Fruit fly (Drosophila melanogaster): ENCODE measurements around the gene LSm-4.
A peak's percentile ranks its signal among the peaks of the same experiment; 100 is the strongest.

The LSm-4 gene

DNA sequence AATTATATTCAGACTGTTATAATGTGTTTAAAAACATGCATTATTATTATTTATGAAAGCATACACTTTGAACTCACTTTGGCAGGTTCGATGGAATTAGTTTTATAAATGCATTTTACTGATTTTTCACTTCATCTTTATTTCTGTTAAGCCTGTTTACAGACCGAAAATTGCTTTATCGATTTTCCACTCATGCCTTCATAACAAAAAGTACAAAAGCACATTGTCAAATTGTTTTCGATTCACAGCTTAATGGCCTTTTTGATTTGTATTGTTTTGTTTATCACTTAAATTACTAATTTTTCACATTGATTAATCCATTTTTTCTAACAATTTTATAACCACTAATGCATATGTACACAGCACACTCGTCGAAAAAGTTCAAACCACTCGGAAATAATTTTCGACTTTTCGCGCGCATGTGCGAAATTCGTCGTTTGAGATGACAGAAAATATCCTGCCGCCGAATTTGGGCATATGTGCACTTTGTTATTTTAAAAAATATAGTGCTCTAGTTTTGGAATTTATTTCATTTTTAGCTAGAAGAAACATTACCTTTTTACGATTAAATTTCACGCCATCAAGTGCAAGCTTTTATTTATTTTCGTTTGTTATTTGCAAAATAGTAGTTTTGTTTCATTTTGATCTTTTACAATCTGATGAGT lies 31.3 kb downstream of the LSm-4 start, which contains the start of gene rho-5 (continued):
- TF ChIP-seq CoRest (tag; optimal IDR thresholded peaks at IDR 0.05) = no peak
- peak; percentile 13 for TF ChIP-seq CG30020 (tag; optimal IDR thresholded peaks at IDR 0.05)
- TF ChIP-seq Taf1 (GFP tag; IDR thresholded peaks at IDR 0.05) = no peak
- no peak for TF ChIP-seq Dip2 (GFP tag; IDR thresholded peaks at IDR 0.05)
- no peak for TF ChIP-seq Atf-2 (GFP tag; optimal IDR thresholded peaks at IDR 0.05)
- TF ChIP-seq CG6854 (GFP tag; optimal IDR thresholded peaks at IDR 0.05) = no peak
- no peak for TF ChIP-seq CG18764 (GFP tag; optimal IDR thresholded peaks at IDR 0.05)
- TF ChIP-seq D19B (GFP tag; optimal IDR thresholded peaks at IDR 0.05) = peak; percentile 65
- no peak for TF ChIP-seq CG17361 (GFP tag; IDR thresholded peaks at IDR 0.05)
- peak; percentile 40 for TF ChIP-seq Sry-δ (GFP tag; optimal IDR thresholded peaks at IDR 0.05)
- TF ChIP-seq Nf-YB (GFP tag; optimal IDR thresholded peaks at IDR 0.05) = no peak
- TF ChIP-seq CG7786 (GFP tag; optimal IDR thresholded peaks at IDR 0.05) = no peak
- no peak for TF ChIP-seq Camta (GFP tag; optimal IDR thresholded peaks at IDR 0.05)
- TF ChIP-seq lbe (GFP tag; optimal IDR thresholded peaks at IDR 0.05) = no peak
- no peak for TF ChIP-seq Blimp-1 (GFP tag; optimal IDR thresholded peaks at IDR 0.05)
- TF ChIP-seq HLH4C (GFP tag; IDR thresholded peaks at IDR 0.05; ENCODE audit: partially characterized antibody) = no peak
- no peak for TF ChIP-seq NFAT (GFP tag; IDR thresholded peaks at IDR 0.05)
- no peak for TF ChIP-seq CG13894 (tag; optimal IDR thresholded peaks at IDR 0.05)
- no peak for TF ChIP-seq CG8924 (tag; optimal IDR thresholded peaks at IDR 0.05)
- no peak for TF ChIP-seq CG34376 (GFP tag; optimal IDR thresholded peaks at IDR 0.05)
- TF ChIP-seq lola (GFP tag; optimal IDR thresholded peaks at IDR 0.05) = no peak
- TF ChIP-seq mam (GFP tag; optimal IDR thresholded peaks at IDR 0.05) = peak; percentile 5
- TF ChIP-seq H15 (GFP tag; IDR thresholded peaks at IDR 0.05) = no peak
- no peak for TF ChIP-seq gcm2 (GFP tag; optimal IDR thresholded peaks at IDR 0.05)
- TF ChIP-seq br (optimal IDR thresholded peaks at IDR 0.05) = no peak
- TF ChIP-seq kni (GFP tag; optimal IDR thresholded peaks at IDR 0.05) = no peak
- no peak for TF ChIP-seq bcd (GFP tag; optimal IDR thresholded peaks at IDR 0.05)
- no peak for TF ChIP-seq CG7271 (tag; optimal IDR thresholded peaks at IDR 0.05)
- no peak for TF ChIP-seq CG14710 (tag; optimal IDR thresholded peaks at IDR 0.05)
- TF ChIP-seq Mrtf (GFP tag; IDR thresholded peaks at IDR 0.05) = no peak
- peak; percentile 97 for TF ChIP-seq ewg (GFP tag; optimal IDR thresholded peaks at IDR 0.05)
- TF ChIP-seq CG8290 (GFP tag; optimal IDR thresholded peaks at IDR 0.05) = no peak
- TF ChIP-seq CG8290 (tag; optimal IDR thresholded peaks at IDR 0.05) = no peak
- TF ChIP-seq CG4404 (GFP tag; IDR thresholded peaks at IDR 0.05) = no peak
- no peak for TF ChIP-seq CG13424 (tag; optimal IDR thresholded peaks at IDR 0.05)
- TF ChIP-seq CG14860 (GFP tag; IDR thresholded peaks at IDR 0.05; ENCODE audit: partially characterized antibody) = no peak
- TF ChIP-seq Fer3 (tag; optimal IDR thresholded peaks at IDR 0.05) = no peak
- peak; percentile 8 for TF ChIP-seq BEAF-32 (GFP tag; optimal IDR thresholded peaks at IDR 0.05)
- no peak for TF ChIP-seq NfI (GFP tag; optimal IDR thresholded peaks at IDR 0.05)
- TF ChIP-seq Max (GFP tag; optimal IDR thresholded peaks at IDR 0.05) = no peak
- TF ChIP-seq CG32772 (GFP tag; IDR thresholded peaks at IDR 0.05) = no peak
- TF ChIP-seq Fer1 (GFP tag; optimal IDR thresholded peaks at IDR 0.05) = no peak
- TF ChIP-seq CG2678 (tag; optimal IDR thresholded peaks at IDR 0.05) = no peak

Measured in whole organism, embryonic.